Fruit fly (Drosophila melanogaster): ENCODE data around the gene CG9541.

CG9541 gene

DNA sequence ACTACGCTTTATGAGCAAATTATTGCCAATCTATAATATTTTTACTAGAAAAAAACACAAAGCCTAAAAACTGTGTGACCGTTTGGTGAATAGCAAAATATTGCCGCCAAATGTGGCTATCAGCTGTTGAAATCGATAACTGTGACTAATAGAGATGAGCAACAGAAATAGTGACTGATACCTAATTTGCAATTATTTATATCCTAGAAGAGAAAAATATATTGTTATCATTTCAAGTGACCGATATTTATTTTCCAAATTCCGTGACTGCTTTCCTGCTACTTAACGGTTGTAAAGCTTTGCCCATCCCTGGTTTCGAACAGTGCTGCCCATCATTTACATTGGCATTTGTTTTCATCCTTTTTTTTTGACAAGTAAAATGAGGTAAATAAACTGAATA lies 22.1 kb upstream of the CG9541 start, which contains the start of the genes alien and CG18661 (continued):
- TF ChIP-seq grn (GFP tag; optimal IDR thresholded peaks at IDR 0.05) = peak; percentile 69
- no peak for TF ChIP-seq pfk (GFP tag; optimal IDR thresholded peaks at IDR 0.05)
- peak; percentile 98 for TF ChIP-seq ranshi (GFP tag; IDR thresholded peaks at IDR 0.05)
- TF ChIP-seq CG15269 (tag; optimal IDR thresholded peaks at IDR 0.05) = peak; percentile 50
- no peak for TF ChIP-seq ATbp (GFP tag; optimal IDR thresholded peaks at IDR 0.05)
- TF ChIP-seq mam (GFP tag; optimal IDR thresholded peaks at IDR 0.05) = peak; percentile 98
- peak; percentile 81 for TF ChIP-seq Mrtf (GFP tag; IDR thresholded peaks at IDR 0.05)
- no peak for TF ChIP-seq Trl (optimal IDR thresholded peaks at IDR 0.05)
- TF ChIP-seq Trl (GFP tag; optimal IDR thresholded peaks at IDR 0.05) = peak; percentile 98
- TF ChIP-seq pita (GFP tag; optimal IDR thresholded peaks at IDR 0.05) = no peak
- TF ChIP-seq CrebB (tag; optimal IDR thresholded peaks at IDR 0.05) = peak; percentile 3
- peak; percentile 74 for TF ChIP-seq CG3838 (GFP tag; optimal IDR thresholded peaks at IDR 0.05)
- peak; percentile 76 for TF ChIP-seq CG1647 (GFP tag; optimal IDR thresholded peaks at IDR 0.05)
- peak; percentile 64 for TF ChIP-seq CG16779 (GFP tag; IDR thresholded peaks at IDR 0.05)
- peak; percentile 91 for TF ChIP-seq slp2 (GFP tag; optimal IDR thresholded peaks at IDR 0.05)
- TF ChIP-seq CG14965 (GFP tag; optimal IDR thresholded peaks at IDR 0.05; ENCODE audit: borderline replicate concordance) = peak; percentile 9
- TF ChIP-seq H2.0 (GFP tag; IDR thresholded peaks at IDR 0.05) = peak; percentile 98
- peak; percentile 92 for TF ChIP-seq tin (GFP tag; optimal IDR thresholded peaks at IDR 0.05)
- peak; percentile 76 for TF ChIP-seq CG1602 (GFP tag; optimal IDR thresholded peaks at IDR 0.05)
- no peak for TF ChIP-seq Hr78 (GFP tag; optimal IDR thresholded peaks at IDR 0.05)
- TF ChIP-seq caup (GFP tag; optimal IDR thresholded peaks at IDR 0.05; ENCODE audit: severe bottlenecking) = peak; percentile 82
- TF ChIP-seq org-1 (GFP tag; optimal IDR thresholded peaks at IDR 0.05) = peak; percentile 51
- TF ChIP-seq oc (tag; optimal IDR thresholded peaks at IDR 0.05) = peak; percentile 44
- TF ChIP-seq gt (GFP tag; IDR thresholded peaks at IDR 0.05) = peak; percentile 49; the same call in 1 of the 2 replicates
- TF ChIP-seq Dek (tag; optimal IDR thresholded peaks at IDR 0.05) = peak; percentile 84
- TF ChIP-seq Usf (GFP tag; optimal IDR thresholded peaks at IDR 0.05) = peak; percentile 68
- TF ChIP-seq MBD-R2 (GFP tag; IDR thresholded peaks at IDR 0.05) = peak; percentile 99
- TF ChIP-seq CG14860 (GFP tag; IDR thresholded peaks at IDR 0.05; ENCODE audit: partially characterized antibody) = peak; percentile 43; the same call in 1 of the 3 replicates
- peak; percentile 82 for TF ChIP-seq pb (GFP tag; optimal IDR thresholded peaks at IDR 0.05)
- no peak for TF ChIP-seq Spps (tag; optimal IDR thresholded peaks at IDR 0.05)
- no peak for TF ChIP-seq tna (GFP tag; IDR thresholded peaks at IDR 0.05; ENCODE audit: partially characterized antibody)
- peak in 1 of 2 experiments; percentile 17 for TF ChIP-seq tll (GFP tag; optimal IDR thresholded peaks at IDR 0.05)
- TF ChIP-seq HLH3B (GFP tag; IDR thresholded peaks at IDR 0.05) = peak; percentile 98
- peak; percentile 90 for TF ChIP-seq otp (GFP tag; IDR thresholded peaks at IDR 0.05)
- peak; percentile 49 for TF ChIP-seq emc (GFP tag; optimal IDR thresholded peaks at IDR 0.05)
- peak; percentile 30 for TF ChIP-seq da (GFP tag; optimal IDR thresholded peaks at IDR 0.05)
- TF ChIP-seq Nf-YC (tag; optimal IDR thresholded peaks at IDR 0.05) = peak; percentile 45
- TF ChIP-seq chn (GFP tag; optimal IDR thresholded peaks at IDR 0.05) = peak; percentile 86
- peak; percentile 94 for TF ChIP-seq aop (GFP tag; IDR thresholded peaks at IDR 0.05)
- no peak for TF ChIP-seq hb (GFP tag; IDR thresholded peaks at IDR 0.05; ENCODE audit: partially characterized antibody)
- TF ChIP-seq dmrt99B (tag; optimal IDR thresholded peaks at IDR 0.05) = peak; percentile 76
- TF ChIP-seq wek (GFP tag; optimal IDR thresholded peaks at IDR 0.05) = no peak
- peak; percentile 93 for TF ChIP-seq sima (GFP tag; optimal IDR thresholded peaks at IDR 0.05)
- TF ChIP-seq HmgZ (tag; optimal IDR thresholded peaks at IDR 0.05) = peak; percentile 78
- TF ChIP-seq Neu2 (GFP tag; optimal IDR thresholded peaks at IDR 0.05; ENCODE audit: borderline replicate concordance) = peak; percentile 45
- peak; percentile 91 for TF ChIP-seq ken (GFP tag; IDR thresholded peaks at IDR 0.05)
- TF ChIP-seq cato (GFP tag; optimal IDR thresholded peaks at IDR 0.05; ENCODE audit: borderline replicate concordance) = peak; percentile 32
- TF ChIP-seq kay (GFP tag; optimal IDR thresholded peaks at IDR 0.05) = peak; percentile 96
- peak; percentile 98 for TF ChIP-seq Xbp1 (GFP tag; optimal IDR thresholded peaks at IDR 0.05)
- peak; percentile 62 for TF ChIP-seq wor (GFP tag; IDR thresholded peaks at IDR 0.05)
- peak; percentile 72 for TF ChIP-seq CG13894 (tag; optimal IDR thresholded peaks at IDR 0.05)

Data from whole organism, embryonic.